Worm (Caenorhabditis elegans): Measurements from ENCODE around the gene sir-2.2.

DNA sequence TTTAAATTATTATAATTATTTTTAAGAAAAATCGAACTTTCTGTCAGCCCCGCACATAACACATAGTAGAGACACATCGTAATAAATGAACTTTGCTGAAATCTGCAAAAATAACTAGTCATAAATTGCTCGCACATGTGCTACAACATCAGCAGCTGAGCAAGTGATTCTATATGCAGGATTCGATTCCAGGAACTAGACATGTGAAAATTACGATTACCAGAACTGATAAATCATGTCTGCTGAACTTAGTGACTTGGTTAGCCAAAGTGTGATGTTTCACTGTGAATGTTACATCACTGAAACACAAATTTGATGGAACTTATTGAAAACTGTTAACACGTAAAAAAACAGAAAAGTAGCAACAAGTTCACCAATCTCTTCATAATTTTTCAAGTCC, 19.4 kb downstream of the sir-2.2 start:
- TF ChIP-seq skn-1 (tag; optimal IDR thresholded peaks at IDR 0.05) = no peak
- TF ChIP-seq peb-1 (tag; optimal IDR thresholded peaks at IDR 0.05) = no peak
- no peak for TF ChIP-seq alr-1 (tag; optimal IDR thresholded peaks at IDR 0.05)
- TF ChIP-seq nhr-6 (tag; optimal IDR thresholded peaks at IDR 0.05) = no peak
